Worm (Caenorhabditis elegans): ENCODE results near the gene R102.3.

R102.3 gene

DNA sequence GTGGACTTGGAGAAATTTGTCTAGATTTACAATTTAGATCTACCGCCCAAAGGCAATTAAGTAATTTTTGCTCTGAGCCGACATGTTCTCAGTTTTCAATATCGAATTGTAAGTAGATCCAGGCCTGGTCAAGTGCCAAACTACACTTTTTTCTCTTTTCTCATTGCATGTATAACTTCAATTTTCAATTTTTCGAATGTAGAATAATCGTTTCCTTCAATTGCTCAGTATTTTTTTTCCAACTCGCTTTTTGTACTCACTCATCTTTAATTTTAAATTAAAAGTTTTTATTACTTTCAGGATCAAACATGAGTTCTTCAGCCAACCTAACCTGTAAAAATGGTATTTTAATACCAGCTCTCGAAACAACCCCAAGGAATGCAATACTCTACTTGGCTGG is 27.0 kb downstream of the R102.3 start, which contains the start of gene ncx-3:
Gene ncx-3, plus strand, starts transcription at position 301 of the 400 bp plus-strand sequence.
- TF ChIP-seq scrt-1 (GFP tag; IDR thresholded peaks at IDR 0.05) (no peak), ceh-36 (tag; optimal IDR thresholded peaks at IDR 0.05) (no peak), sea-1 (GFP tag; conservative IDR thresholded peaks at IDR 0.05) (no peak), aly-1 (tag; optimal IDR thresholded peaks at IDR 0.05) (no peak), ets-7 (tag; optimal IDR thresholded peaks at IDR 0.05) (no peak), ceh-13 (GFP tag; optimal IDR thresholded peaks at IDR 0.05) (no peak), hmbx-1 (tag; optimal IDR thresholded peaks at IDR 0.05) (no peak)

DNA sequence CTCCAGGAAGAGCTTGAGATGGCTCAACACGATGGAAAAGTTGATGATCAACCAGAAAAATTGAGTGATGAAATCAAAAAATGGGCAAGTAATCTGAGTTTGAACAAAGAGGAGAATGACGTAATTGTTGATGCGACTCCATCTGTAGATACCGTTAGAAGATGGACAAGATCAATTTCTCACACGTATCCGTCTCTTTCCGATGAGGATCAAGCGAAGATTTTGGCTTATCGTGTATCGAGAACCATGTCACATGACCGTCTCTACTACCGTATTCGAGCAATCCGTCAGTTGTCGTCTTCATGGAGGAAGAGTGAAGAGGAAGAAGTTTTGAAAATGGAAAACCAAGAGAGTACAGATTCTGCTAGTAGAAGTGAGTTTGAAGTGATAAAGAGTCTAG is 28.8 kb downstream of the R102.3 start:
- no peak for TF ChIP-seq B0310.2 (tag; optimal IDR thresholded peaks at IDR 0.05)
- no peak for TF ChIP-seq ets-7 (tag; optimal IDR thresholded peaks at IDR 0.05)
- TF ChIP-seq flt-1 (GFP tag; IDR thresholded peaks at IDR 0.05) = no peak
- TF ChIP-seq tbx-11 (GFP tag; IDR thresholded peaks at IDR 0.05) = no peak
- no peak for TF ChIP-seq aly-1 (tag; optimal IDR thresholded peaks at IDR 0.05)
- no peak for TF ChIP-seq hmbx-1 (tag; optimal IDR thresholded peaks at IDR 0.05)
- TF ChIP-seq tra-4 (tag; optimal IDR thresholded peaks at IDR 0.05) = no peak
- no peak for TF ChIP-seq hnd-1 (tag; optimal IDR thresholded peaks at IDR 0.05)
- no peak for TF ChIP-seq ceh-36 (tag; optimal IDR thresholded peaks at IDR 0.05)
- TF ChIP-seq F13C5.2 (tag; optimal IDR thresholded peaks at IDR 0.05) = no peak
- no peak for TF ChIP-seq scrt-1 (GFP tag; IDR thresholded peaks at IDR 0.05)
- TF ChIP-seq pes-1 (GFP tag; IDR thresholded peaks at IDR 0.05) = no peak
- TF ChIP-seq sea-1 (GFP tag; conservative IDR thresholded peaks at IDR 0.05) = no peak
- no peak for TF ChIP-seq ceh-13 (GFP tag; optimal IDR thresholded peaks at IDR 0.05)
- TF ChIP-seq tbx-37 (GFP tag; conservative IDR thresholded peaks at IDR 0.05) = no peak
- no peak for TF ChIP-seq hmg-4 (GFP tag; optimal IDR thresholded peaks at IDR 0.05)
- TF ChIP-seq ama-1 (optimal IDR thresholded peaks at IDR 0.05) = no peak

DNA sequence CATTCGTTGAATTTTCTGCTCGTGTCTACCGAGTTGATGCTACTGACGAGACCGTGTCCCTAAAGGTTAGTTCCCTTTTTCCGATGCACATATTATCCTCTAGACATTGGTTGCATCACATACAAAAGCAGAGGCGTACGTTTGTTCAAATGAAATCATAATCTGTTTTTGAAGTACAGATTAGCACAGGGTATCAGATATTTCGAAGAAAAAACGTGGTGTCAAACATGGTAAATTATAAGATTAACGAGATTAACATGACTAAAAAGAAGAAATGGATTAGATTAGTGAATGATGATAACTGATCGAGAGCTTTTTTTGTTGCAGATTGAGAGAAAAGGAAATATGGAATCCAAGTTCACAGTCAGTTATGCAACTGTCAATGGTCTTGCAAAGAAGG is 29.5 kb downstream of the R102.3 start:
- TF ChIP-seq F13C5.2 (tag; optimal IDR thresholded peaks at IDR 0.05) = no peak
- no peak for TF ChIP-seq sea-1 (GFP tag; conservative IDR thresholded peaks at IDR 0.05)
- no peak for TF ChIP-seq scrt-1 (GFP tag; IDR thresholded peaks at IDR 0.05)
- TF ChIP-seq hnd-1 (tag; optimal IDR thresholded peaks at IDR 0.05) = no peak
- no peak for TF ChIP-seq pes-1 (GFP tag; IDR thresholded peaks at IDR 0.05)
- TF ChIP-seq ets-7 (tag; optimal IDR thresholded peaks at IDR 0.05) = no peak
- TF ChIP-seq tbx-37 (GFP tag; conservative IDR thresholded peaks at IDR 0.05) = no peak
- no peak for TF ChIP-seq hmg-4 (GFP tag; optimal IDR thresholded peaks at IDR 0.05)

DNA sequence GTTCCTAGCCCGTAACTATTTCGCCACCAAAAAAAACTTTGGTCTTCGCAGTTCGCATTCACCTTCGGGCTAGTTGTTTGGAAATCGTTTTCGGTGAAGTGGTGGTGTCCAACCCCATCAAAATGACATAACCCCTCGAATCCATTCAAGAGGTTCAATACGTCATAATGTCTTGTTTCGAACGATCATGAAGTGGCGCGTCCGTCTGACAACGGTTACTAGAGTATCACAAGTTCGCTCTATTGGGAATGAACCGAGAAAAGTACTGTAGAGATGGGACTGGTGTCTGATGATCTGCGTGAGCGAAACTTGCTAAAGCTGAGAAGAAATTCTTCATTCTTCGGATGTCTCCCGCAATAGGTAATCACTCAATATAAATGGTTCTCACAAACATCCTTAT is 38.4 kb downstream of the R102.3 start, which contains the start of gene ZC168.2:
Gene ZC168.2, plus strand, starts transcription at position 301 of the 400 bp plus-strand sequence.
- TF ChIP-seq pes-1 (GFP tag; IDR thresholded peaks at IDR 0.05) (no peak), sea-1 (GFP tag; conservative IDR thresholded peaks at IDR 0.05) (no peak), tbx-37 (GFP tag; conservative IDR thresholded peaks at IDR 0.05) (no peak), hmbx-1 (tag; optimal IDR thresholded peaks at IDR 0.05) (no peak), flt-1 (GFP tag; IDR thresholded peaks at IDR 0.05) (no peak), tbx-11 (GFP tag; IDR thresholded peaks at IDR 0.05) (no peak), ceh-13 (GFP tag; optimal IDR thresholded peaks at IDR 0.05) (no peak), aly-1 (tag; optimal IDR thresholded peaks at IDR 0.05) (no peak), B0310.2 (tag; optimal IDR thresholded peaks at IDR 0.05) (no peak)

DNA sequence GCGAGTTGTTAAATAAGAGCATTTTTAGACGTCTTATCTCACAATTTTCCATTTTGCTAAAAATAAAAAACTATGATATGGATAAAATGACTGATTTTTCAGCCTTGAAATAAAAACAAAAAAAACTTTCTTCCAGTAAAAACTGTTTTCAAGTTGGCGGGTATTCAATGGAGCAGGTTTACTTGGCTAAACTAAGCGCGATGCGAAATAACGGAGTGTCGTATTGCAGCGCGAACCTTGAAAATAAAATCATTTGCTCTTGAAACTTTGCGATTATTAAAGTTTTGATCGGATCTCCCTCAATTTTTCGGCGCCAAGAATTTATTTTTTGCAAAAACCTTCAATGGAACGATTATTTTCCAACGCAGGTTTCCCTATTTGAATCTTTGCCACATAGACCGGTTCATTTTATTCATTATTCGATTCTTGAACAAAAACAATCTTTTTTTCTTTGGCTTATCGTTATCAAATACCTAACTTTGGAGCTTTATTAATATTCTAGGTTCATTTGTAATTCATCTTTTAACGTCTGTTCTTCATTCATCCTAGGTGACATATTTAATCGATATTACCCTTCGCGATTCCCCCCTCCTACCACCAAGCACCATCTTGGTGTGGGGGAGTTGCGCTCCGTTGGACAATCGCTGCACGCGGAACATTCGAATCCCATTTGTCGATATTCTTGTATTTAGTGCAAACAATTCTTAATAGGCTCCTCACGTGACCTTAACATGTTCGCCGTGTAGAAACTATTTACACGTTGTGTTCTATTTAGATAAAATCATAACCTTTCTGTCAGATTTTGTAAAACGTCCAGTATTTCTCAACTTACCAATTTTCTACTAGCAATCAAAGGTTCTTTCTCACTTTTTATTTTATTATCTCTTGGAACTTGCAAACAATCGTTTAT is 45.5 kb downstream of the R102.3 start, which contains the start of the genes orc-5 and cyb-1:
Gene orc-5, minus strand, starts transcription at position 62 of the 910 bp plus-strand sequence.
Gene cyb-1, plus strand, starts transcription at position 690 of the 910 bp plus-strand sequence.
- TF ChIP-seq sea-1 (GFP tag; conservative IDR thresholded peaks at IDR 0.05) = no peak
- TF ChIP-seq B0310.2 (tag; optimal IDR thresholded peaks at IDR 0.05) = no peak
- no peak for TF ChIP-seq F13C5.2 (tag; optimal IDR thresholded peaks at IDR 0.05)
- no peak for TF ChIP-seq tra-4 (tag; optimal IDR thresholded peaks at IDR 0.05)
- no peak for TF ChIP-seq tbx-11 (GFP tag; IDR thresholded peaks at IDR 0.05)
- TF ChIP-seq hmbx-1 (tag; optimal IDR thresholded peaks at IDR 0.05) = no peak
- TF ChIP-seq ets-7 (tag; optimal IDR thresholded peaks at IDR 0.05) = no peak
- TF ChIP-seq ama-1 (optimal IDR thresholded peaks at IDR 0.05) = no peak
- no peak for TF ChIP-seq pes-1 (GFP tag; IDR thresholded peaks at IDR 0.05)

DNA sequence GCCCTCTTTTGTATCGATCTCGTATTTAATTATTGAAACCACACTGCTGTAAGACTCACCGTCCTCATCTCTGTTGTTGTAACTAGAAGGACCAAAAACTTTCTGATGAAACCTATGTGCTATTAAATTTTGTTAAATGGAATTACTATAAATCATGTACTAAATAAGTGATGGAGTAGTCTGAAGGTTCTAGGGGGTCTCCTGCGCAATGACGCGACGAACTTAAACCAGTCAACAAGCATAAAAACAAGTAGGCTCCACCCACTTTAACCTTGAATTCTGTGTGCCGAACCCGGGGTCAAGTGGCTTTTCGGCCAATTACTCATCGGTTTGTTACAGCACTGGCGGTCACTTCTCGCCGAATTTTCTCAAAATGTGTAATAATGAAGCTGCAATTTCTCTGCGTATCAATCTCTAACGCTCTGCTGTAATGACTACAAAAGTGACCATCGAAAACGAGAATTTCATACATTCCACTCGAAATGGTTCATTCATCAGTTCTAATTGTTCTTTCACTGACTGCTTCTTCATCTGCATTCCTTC is 47.8 kb downstream of the R102.3 start, which contains the start of gene grl-21:
Gene grl-21, plus strand, starts transcription at position 464 of the 543 bp plus-strand sequence.
- peak; percentile 41 for TF ChIP-seq ama-1 (optimal IDR thresholded peaks at IDR 0.05)
- no peak for TF ChIP-seq hmg-4 (GFP tag; optimal IDR thresholded peaks at IDR 0.05)
- TF ChIP-seq ets-7 (tag; optimal IDR thresholded peaks at IDR 0.05) = no peak
- TF ChIP-seq ceh-36 (tag; optimal IDR thresholded peaks at IDR 0.05) = no peak
- no peak for TF ChIP-seq scrt-1 (GFP tag; IDR thresholded peaks at IDR 0.05)
- no peak for TF ChIP-seq pes-1 (GFP tag; IDR thresholded peaks at IDR 0.05)
- TF ChIP-seq aly-1 (tag; optimal IDR thresholded peaks at IDR 0.05) = no peak
- TF ChIP-seq tra-4 (tag; optimal IDR thresholded peaks at IDR 0.05) = no peak

DNA sequence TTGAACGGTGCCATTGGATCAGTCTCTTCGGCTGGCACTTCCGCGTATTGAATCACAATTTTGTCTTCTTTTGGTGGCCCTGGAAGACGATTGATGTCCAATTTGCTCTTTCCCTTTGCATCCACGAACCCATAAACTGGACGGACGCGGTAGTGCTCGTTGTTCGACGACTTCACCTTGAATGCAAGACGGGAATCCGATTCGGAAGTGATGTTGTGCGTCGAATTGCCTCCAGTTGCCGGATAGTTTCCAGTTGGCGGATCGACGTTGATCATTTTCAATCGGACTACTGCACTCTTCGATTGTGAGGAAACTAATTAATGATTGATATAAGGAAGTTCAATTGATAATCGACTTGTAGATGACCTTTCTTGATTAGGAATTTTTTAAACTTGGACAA is 49.0 kb downstream of the R102.3 start, which contains the start of gene ssp-34:
Gene ssp-34, minus strand, starts transcription at position 275 of the 400 bp plus-strand sequence.
- TF ChIP-seq pes-1 (GFP tag; IDR thresholded peaks at IDR 0.05) (no peak), ceh-36 (tag; optimal IDR thresholded peaks at IDR 0.05) (no peak), hmbx-1 (tag; optimal IDR thresholded peaks at IDR 0.05) (no peak), tbx-11 (GFP tag; IDR thresholded peaks at IDR 0.05) (no peak), tra-4 (tag; optimal IDR thresholded peaks at IDR 0.05) (no peak), tbx-37 (GFP tag; conservative IDR thresholded peaks at IDR 0.05) (no peak), ama-1 (optimal IDR thresholded peaks at IDR 0.05) (no peak), flt-1 (GFP tag; IDR thresholded peaks at IDR 0.05) (no peak), ceh-13 (GFP tag; optimal IDR thresholded peaks at IDR 0.05) (no peak), aly-1 (tag; optimal IDR thresholded peaks at IDR 0.05) (no peak), scrt-1 (GFP tag; IDR thresholded peaks at IDR 0.05) (no peak), hnd-1 (tag; optimal IDR thresholded peaks at IDR 0.05) (no peak), ets-7 (tag; optimal IDR thresholded peaks at IDR 0.05) (no peak), hmg-4 (GFP tag; optimal IDR thresholded peaks at IDR 0.05) (no peak)

Data from whole organism, early embryonic.